ENCODE assay signal across 2 worm cellular contexts in the genomic region with DNA sequence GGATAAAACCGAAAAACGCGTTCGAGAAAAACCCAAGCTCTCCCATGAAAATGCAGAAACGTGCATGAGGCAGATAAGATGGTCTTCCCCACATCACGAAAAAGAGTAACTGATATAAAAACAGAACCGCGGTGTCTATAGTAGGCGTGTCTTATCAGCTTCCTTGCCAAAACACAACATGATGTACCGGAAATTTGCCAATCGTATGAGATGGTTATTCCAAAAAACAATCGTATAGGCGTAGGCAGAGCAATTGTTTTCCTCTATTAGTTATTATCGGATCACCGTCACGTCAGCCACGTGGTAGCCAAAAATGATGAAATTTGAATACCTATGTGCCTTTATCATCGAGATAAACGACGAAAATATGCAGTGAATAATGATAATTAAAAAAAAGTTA.
TF ChIP-seq lines count a peak whose summit lies in the region.

Gene str-7 (minus strand): TSS at position 101 of the 400 bp plus-strand sequence.

TF ChIP-seq in whole organism, L3 larva, 47 proteins besides CTCF, POLR2A, EP300 and RAD21:
- TF ChIP-seq pqm-1 (tag; optimal IDR thresholded peaks at IDR 0.05; lab: Kevin White, UChicago) (peak; percentile 2), mdl-1 (tag; optimal IDR thresholded peaks at IDR 0.05; lab: Kevin White, UChicago) (no peak), ceh-28 (tag; optimal IDR thresholded peaks at IDR 0.05; lab: Kevin White, UChicago) (no peak), mml-1 (tag; optimal IDR thresholded peaks at IDR 0.05; lab: Kevin White, UChicago) (no peak), zag-1 (tag; optimal IDR thresholded peaks at IDR 0.05; lab: Kevin White, UChicago) (no peak)

TF ChIP-seq in whole organism, late embryonic, 69 proteins besides CTCF, POLR2A, EP300 and RAD21:
- TF ChIP-seq elt-2 (tag; optimal IDR thresholded peaks at IDR 0.05; lab: Kevin White, UChicago): peak; percentile 50
- no peak for TF ChIP-seq madf-2 (tag; optimal IDR thresholded peaks at IDR 0.05; lab: Kevin White, UChicago)
- TF ChIP-seq ceh-48 (tag; optimal IDR thresholded peaks at IDR 0.05; lab: Kevin White, UChicago): no peak
- TF ChIP-seq sox-4 (tag; optimal IDR thresholded peaks at IDR 0.05; lab: Kevin White, UChicago): no peak
- no peak for TF ChIP-seq ref-2 (tag; optimal IDR thresholded peaks at IDR 0.05; lab: Kevin White, UChicago)
- no peak for TF ChIP-seq C08G9.2 (tag; optimal IDR thresholded peaks at IDR 0.05; lab: Kevin White, UChicago)
- TF ChIP-seq hlh-6 (tag; optimal IDR thresholded peaks at IDR 0.05; lab: Kevin White, UChicago): no peak
- TF ChIP-seq nhr-232 (tag; optimal IDR thresholded peaks at IDR 0.05; lab: Kevin White, UChicago): no peak

Comparison
In these comparisons a context has a peak if more than half of its experiments do, and no peak if none do; other contexts are left out.
1. Of the 9 proteins assayed by ChIP-seq in both whole organism, late embryonic and whole organism, L3 larva: peak only in whole organism, late embryonic: elt-2; only in whole organism, L3 larva: pqm-1; in both: none; in neither: 7.